Worm (Caenorhabditis elegans): ENCODE data around the gene C01G10.1.
A peak's percentile ranks its signal among the peaks of the same experiment; 100 is the strongest.

C01G10.1 gene

ce11 chrV:15136772-15137171 lies 37.2 kb downstream of the C01G10.1 start, which contains the start of gene aipl-1 (continued):
- no peak for TF ChIP-seq Y75B8A.6 (GFP tag; IDR thresholded peaks at IDR 0.05)
- no peak for TF ChIP-seq nhr-42 (GFP tag; IDR thresholded peaks at IDR 0.05)
- TF ChIP-seq nhr-102 (tag; optimal IDR thresholded peaks at IDR 0.05), result no peak
- TF ChIP-seq ceh-82 (tag; optimal IDR thresholded peaks at IDR 0.05), result no peak
- no peak for TF ChIP-seq daf-16 (GFP tag; optimal IDR thresholded peaks at IDR 0.05)
- peak; percentile 10 for TF ChIP-seq daf-16 (tag; optimal IDR thresholded peaks at IDR 0.05)
- TF ChIP-seq ZK546.5 (tag; optimal IDR thresholded peaks at IDR 0.05), result no peak
- TF ChIP-seq snpc-4 (tag; optimal IDR thresholded peaks at IDR 0.05), result no peak
- no peak for TF ChIP-seq tag-97 (GFP tag; IDR thresholded peaks at IDR 0.05)
- peak; percentile 43; the same call in 1 of the 2 replicates for TF ChIP-seq hmg-1.1 (GFP tag; IDR thresholded peaks at IDR 0.05)
- TF ChIP-seq nhr-76 (tag; optimal IDR thresholded peaks at IDR 0.05), result no peak
- no peak for TF ChIP-seq F10B5.3 (tag; optimal IDR thresholded peaks at IDR 0.05)
- no peak for TF ChIP-seq zip-2 (tag; optimal IDR thresholded peaks at IDR 0.05)
- no peak for TF ChIP-seq saeg-2 (GFP tag; IDR thresholded peaks at IDR 0.05)
- TF ChIP-seq T20F7.1 (GFP tag; optimal IDR thresholded peaks at IDR 0.05), result peak; percentile 30

- TF ChIP-seq dve-1 (tag; optimal IDR thresholded peaks at IDR 0.05; ENCODE audit: insufficient read depth) (peak; percentile 12), unc-130 (GFP tag; optimal IDR thresholded peaks at IDR 0.05) (no peak), nhr-28 (tag; optimal IDR thresholded peaks at IDR 0.05) (peak; percentile 34), tag-97 (GFP tag; IDR thresholded peaks at IDR 0.05) (no peak), fos-1 (tag; optimal IDR thresholded peaks at IDR 0.05) (no peak), daf-16 (GFP tag; optimal IDR thresholded peaks at IDR 0.05) (no peak), daf-16 (tag; optimal IDR thresholded peaks at IDR 0.05) (peak; percentile 55), nhr-77 (tag; optimal IDR thresholded peaks at IDR 0.05) (peak; percentile 55), pqm-1 (tag; optimal IDR thresholded peaks at IDR 0.05) (peak; percentile 14), rbr-2 (tag; optimal IDR thresholded peaks at IDR 0.05) (no peak), F10B5.3 (tag; optimal IDR thresholded peaks at IDR 0.05) (no peak)
Measured at ce11 chrV:15139811-15140210, 40.3 kb downstream of the C01G10.1 start.

ce11 chrV:15140247-15140646 lies 40.7 kb downstream of the C01G10.1 start, which contains the start of gene K08F9.3:
Gene K08F9.3, plus strand, starts transcription at chrV:15140547.
- TF ChIP-seq nhr-28 (tag; optimal IDR thresholded peaks at IDR 0.05), result no peak
- no peak for TF ChIP-seq nhr-48 (tag; optimal IDR thresholded peaks at IDR 0.05)
- TF ChIP-seq ceh-20 (GFP tag; IDR thresholded peaks at IDR 0.05), result no peak
- TF ChIP-seq Y75B8A.6 (GFP tag; IDR thresholded peaks at IDR 0.05), result no peak
- no peak for TF ChIP-seq ceh-82 (tag; optimal IDR thresholded peaks at IDR 0.05)
- no peak for TF ChIP-seq rbr-2 (tag; optimal IDR thresholded peaks at IDR 0.05)
- TF ChIP-seq ceh-28 (tag; optimal IDR thresholded peaks at IDR 0.05), result no peak
- no peak for TF ChIP-seq lir-3 (tag; optimal IDR thresholded peaks at IDR 0.05)
- TF ChIP-seq dve-1 (tag; optimal IDR thresholded peaks at IDR 0.05; ENCODE audit: insufficient read depth), result no peak
- TF ChIP-seq T26A8.4 (GFP tag; IDR thresholded peaks at IDR 0.05), result no peak
- TF ChIP-seq madf-9 (GFP tag; conservative IDR thresholded peaks at IDR 0.05), result no peak
- TF ChIP-seq ceh-32 (tag; optimal IDR thresholded peaks at IDR 0.05; ENCODE audit: poor library complexity), result no peak
- no peak for TF ChIP-seq snpc-1.2 (GFP tag; IDR thresholded peaks at IDR 0.05)
- no peak for TF ChIP-seq ces-1 (GFP tag; optimal IDR thresholded peaks at IDR 0.05)
- no peak for TF ChIP-seq mes-2 (tag; optimal IDR thresholded peaks at IDR 0.05; ENCODE audit: poor library complexity, severe bottlenecking)
- no peak for TF ChIP-seq dmd-8 (GFP tag; IDR thresholded peaks at IDR 0.05)
- TF ChIP-seq nhr-25 (tag; optimal IDR thresholded peaks at IDR 0.05; ENCODE audit: borderline replicate concordance, insufficient read depth), result no peak
- no peak for TF ChIP-seq F49E8.2 (tag; optimal IDR thresholded peaks at IDR 0.05; ENCODE audit: borderline replicate concordance)
- no peak for TF ChIP-seq mxl-3 (GFP tag; optimal IDR thresholded peaks at IDR 0.05)

- TF ChIP-seq snpc-4 (tag; optimal IDR thresholded peaks at IDR 0.05), result no peak
- TF ChIP-seq Y5F2A.4 (GFP tag; optimal IDR thresholded peaks at IDR 0.05), result no peak
Measured at ce11 chrV:15143285-15143684, 43.7 kb downstream of the C01G10.1 start, which contains the start of gene K08F9.1. Gene K08F9.1, minus strand, starts transcription at chrV:15143385.
